Worm (Caenorhabditis elegans) whole organism, L3 larva: ENCODE data around the gene ZK354.6.

Experiments used
- R02D3.7 ChIP-seq: fragments of 150-350 bp; optimal IDR thresholded peaks from 2 replicates; lab custom pipeline; 2014; ENCODE audit warnings: missing biosample characterization, missing genetic modification characterization
- lin-15B ChIP-seq: fragments of 150-350 bp; optimal IDR thresholded peaks from 2 replicates; lab custom pipeline; 2014; ENCODE audit warnings: missing biosample characterization, missing genetic modification characterization
- mdl-1 ChIP-seq: fragments of 150-350 bp; optimal IDR thresholded peaks from 2 replicates; lab custom pipeline; 2014; ENCODE audit warnings: missing biosample characterization, missing genetic modification characterization

DNA sequence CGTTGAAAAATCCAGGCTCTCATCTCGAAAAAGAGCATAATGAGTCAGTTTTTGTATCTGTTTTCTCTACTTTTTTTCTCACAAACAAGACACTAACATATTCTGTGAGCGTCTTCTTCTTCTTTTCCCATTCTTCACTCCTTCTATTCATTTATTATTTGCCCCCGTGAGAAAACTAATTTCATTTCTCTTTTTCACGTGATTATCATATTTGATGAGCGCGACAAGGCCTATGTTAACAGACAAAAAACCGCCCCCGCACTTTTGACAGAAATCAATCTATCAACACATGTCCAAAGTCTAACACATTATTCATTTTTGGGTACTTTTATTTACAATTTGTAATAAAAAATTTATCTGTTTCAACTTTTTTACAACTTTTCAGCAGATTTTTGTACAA lies 40.3 kb upstream of the ZK354.6 start:
- TF ChIP-seq lin-15B (tag; lab: Kevin White, UChicago) (no peak), mdl-1 (tag; lab: Kevin White, UChicago) (no peak), R02D3.7 (no peak)
